Worm (Caenorhabditis elegans) whole organism, L4 larva: ENCODE data around the gene F15B9.6.

Source experiments
- F10B5.3 ChIP-seq: sonication (generic microtip); optimal IDR thresholded peaks from 2 replicates; lab custom pipeline; 2016; ENCODE audit warnings: mild to moderate bottlenecking, missing genetic modification characterization, missing compliant biosample characterization
- F26F4.8 ChIP-seq: fragments of 200-800 bp; sonication (Bioruptor generic); conservative IDR thresholded peaks from 2 replicates; pipeline ENCODE4 v1.3.6; 2022; ENCODE audit warnings: missing genetic modification characterization, missing compliant biosample characterization
- F37D6.2 ChIP-seq: sonication (generic microtip); optimal IDR thresholded peaks from 2 replicates; lab custom pipeline; 2016; ENCODE audit warnings: mild to moderate bottlenecking, missing genetic modification characterization, missing compliant biosample characterization
- F49E8.2 ChIP-seq: sonication (generic microtip); optimal IDR thresholded peaks from 2 replicates; lab custom pipeline; 2016; ENCODE audit warnings: missing compliant biosample characterization, mild to moderate bottlenecking, missing genetic modification characterization, borderline replicate concordance
- T20F7.1 ChIP-seq: fragments of 200-800 bp; sonication (Bioruptor generic); optimal IDR thresholded peaks from 2 replicates; lab custom pipeline; 2018; ENCODE audit warnings: mild to moderate bottlenecking, missing genetic modification characterization, missing compliant biosample characterization
- T26A8.4 ChIP-seq: fragments of 200-800 bp; sonication (Bioruptor generic); IDR thresholded peaks from 2 replicates; pipeline ENCODE4 v1.3.6; 2022; ENCODE audit warnings: missing genetic modification characterization, missing compliant biosample characterization
- Y105C5A.15 ChIP-seq: fragments of 200-800 bp; sonication (Bioruptor generic); IDR thresholded peaks from 2 replicates; pipeline ENCODE4 v1.3.6; 2022; ENCODE audit warnings: missing genetic modification characterization, missing compliant biosample characterization
- ZK546.5 ChIP-seq, 2 experiments: sonication (generic microtip); optimal IDR thresholded peaks; 2 replicates each; lab custom pipeline; 2017; ENCODE audit warnings: missing biosample characterization in 2 of 2, missing genetic modification characterization in 2 of 2
- attf-4 ChIP-seq: sonication (generic microtip); optimal IDR thresholded peaks from 3 replicates; lab custom pipeline; 2017; ENCODE audit warnings: missing biosample characterization, missing genetic modification characterization
- ceh-20 ChIP-seq: fragments of 200-800 bp; sonication (Bioruptor generic); IDR thresholded peaks from 2 replicates; pipeline ENCODE4 v1.3.6; 2022; ENCODE audit warnings: missing genetic modification reagents, missing genetic modification characterization, missing compliant biosample characterization
- ceh-32 ChIP-seq: sonication (generic microtip); optimal IDR thresholded peaks from 2 replicates; lab custom pipeline; 2016; ENCODE audit warnings: mild to moderate bottlenecking, missing genetic modification characterization, missing compliant biosample characterization; ENCODE audit not compliant: poor library complexity
- ceh-62 ChIP-seq: sonication (generic microtip); optimal IDR thresholded peaks from 2 replicates; lab custom pipeline; 2017; ENCODE audit warnings: missing biosample characterization, missing genetic modification characterization
- ceh-82 ChIP-seq: sonication (generic microtip); optimal IDR thresholded peaks from 2 replicates; lab custom pipeline; 2017; ENCODE audit warnings: missing biosample characterization, missing genetic modification characterization
- ces-1 ChIP-seq: fragments of 150-350 bp; sonication (generic microtip); optimal IDR thresholded peaks from 4 replicates; lab custom pipeline; 2014; ENCODE audit warnings: missing biosample characterization, missing genetic modification reagents, missing genetic modification characterization
- cey-2 ChIP-seq: sonication (generic microtip); optimal IDR thresholded peaks from 3 replicates; lab custom pipeline; 2017; ENCODE audit warnings: missing genetic modification characterization, mild to moderate bottlenecking, missing compliant biosample characterization, antibody characterized with exemption, borderline replicate concordance; ENCODE audit not compliant: insufficient read depth
- ctbp-1 ChIP-seq: fragments of 200-800 bp; sonication (Bioruptor generic); IDR thresholded peaks from 2 replicates; pipeline ENCODE4 v1.3.6; 2022; ENCODE audit warnings: missing genetic modification reagents, missing genetic modification characterization, missing compliant biosample characterization
- daf-19 ChIP-seq: fragments of 200-800 bp; sonication (Bioruptor generic); conservative IDR thresholded peaks from 2 replicates; pipeline ENCODE4 v1.3.6; 2022; ENCODE audit warnings: missing genetic modification characterization, missing compliant biosample characterization
- duxl-1 ChIP-seq: sonication (generic microtip); optimal IDR thresholded peaks from 2 replicates; lab custom pipeline; 2016; ENCODE audit warnings: mild to moderate bottlenecking, missing genetic modification characterization, moderate library complexity, missing compliant biosample characterization; ENCODE audit not compliant: poor library complexity
- fkh-10 ChIP-seq: fragments of 150-350 bp; optimal IDR thresholded peaks from 2 replicates; lab custom pipeline; 2014; ENCODE audit warnings: missing biosample characterization, missing genetic modification reagents, missing genetic modification characterization
- fos-1 ChIP-seq: fragments of 150-350 bp; optimal IDR thresholded peaks from 2 replicates; lab custom pipeline; 2014; ENCODE audit warnings: missing biosample characterization, missing genetic modification characterization
- gei-8 ChIP-seq: fragments of 200-800 bp; sonication (Bioruptor generic); optimal IDR thresholded peaks from 2 replicates; lab custom pipeline; 2018; ENCODE audit warnings: mild to moderate bottlenecking, missing genetic modification characterization, missing compliant biosample characterization
- hif-1 ChIP-seq, 2 experiments: sonication (generic microtip); optimal IDR thresholded peaks; 2 replicates each; lab custom pipeline; 2016 to 2017; ENCODE audit warnings: missing compliant biosample characterization in 2 of 2, missing genetic modification characterization in 2 of 2, missing genetic modification reagents in 2 of 2, missing genotype in 2 of 2, mild to moderate bottlenecking in 1 of 2
- lim-7 ChIP-seq: fragments of 200-800 bp; sonication (Bioruptor generic); IDR thresholded peaks from 2 replicates; pipeline ENCODE4 v1.3.6; 2022; ENCODE audit warnings: missing genetic modification characterization, missing compliant biosample characterization
- lin-1 ChIP-seq: fragments of 200-800 bp; sonication (Bioruptor generic); IDR thresholded peaks from 2 replicates; pipeline ENCODE4 v1.3.6; 2022; ENCODE audit warnings: missing genetic modification reagents, missing genetic modification characterization, missing compliant biosample characterization
- lin-13 ChIP-seq: fragments of 150-350 bp; optimal IDR thresholded peaks from 2 replicates; lab custom pipeline; 2014; ENCODE audit warnings: missing biosample characterization, missing genetic modification reagents, missing genetic modification characterization
- lin-39 ChIP-seq: fragments of 150-350 bp; optimal IDR thresholded peaks from 2 replicates; lab custom pipeline; 2014; ENCODE audit warnings: missing biosample characterization, missing genetic modification reagents, missing genetic modification characterization
- lir-3 ChIP-seq: sonication (generic microtip); optimal IDR thresholded peaks from 2 replicates; lab custom pipeline; 2016; ENCODE audit warnings: mild to moderate bottlenecking, missing genetic modification characterization, missing compliant biosample characterization
- madf-9 ChIP-seq: fragments of 200-800 bp; sonication (Bioruptor generic); conservative IDR thresholded peaks from 2 replicates; pipeline ENCODE4 v1.3.6; 2022; ENCODE audit warnings: missing genetic modification reagents, missing genetic modification characterization, missing compliant biosample characterization
- mdt-29 ChIP-seq: fragments of 200-800 bp; sonication (Bioruptor generic); IDR thresholded peaks from 2 replicates; pipeline ENCODE4 v1.3.6; 2022; ENCODE audit warnings: missing genetic modification reagents, missing genetic modification characterization, missing compliant biosample characterization
- mxl-2 ChIP-seq: fragments of 200-800 bp; sonication (Bioruptor generic); conservative IDR thresholded peaks from 2 replicates; pipeline ENCODE4 v1.3.6; 2022; ENCODE audit warnings: missing genetic modification reagents, missing genetic modification characterization, missing compliant biosample characterization
- nhr-10 ChIP-seq: fragments of 150-350 bp; optimal IDR thresholded peaks from 2 replicates; lab custom pipeline; 2014; ENCODE audit warnings: missing biosample characterization, missing genetic modification characterization
- nhr-11 ChIP-seq: fragments of 150-350 bp; optimal IDR thresholded peaks from 2 replicates; lab custom pipeline; 2014; ENCODE audit warnings: missing biosample characterization, missing genetic modification characterization
- nhr-25 ChIP-seq: sonication (generic microtip); optimal IDR thresholded peaks from 2 replicates; lab custom pipeline; 2017; ENCODE audit warnings: missing genetic modification characterization, mild to moderate bottlenecking, missing compliant biosample characterization, antibody characterized with exemption, moderate library complexity, borderline replicate concordance; ENCODE audit not compliant: insufficient read depth
- nhr-28 ChIP-seq: fragments of 150-350 bp; optimal IDR thresholded peaks from 2 replicates; lab custom pipeline; 2014; ENCODE audit warnings: missing biosample characterization, missing genetic modification characterization
- nhr-41 ChIP-seq: fragments of 200-800 bp; sonication (Bioruptor generic); IDR thresholded peaks from 2 replicates; pipeline ENCODE4 v1.3.6; 2022; ENCODE audit warnings: missing genetic modification reagents, missing genetic modification characterization, missing compliant biosample characterization
- nhr-42 ChIP-seq: fragments of 200-800 bp; sonication (Bioruptor generic); IDR thresholded peaks from 2 replicates; pipeline ENCODE4 v1.3.6; 2022; ENCODE audit warnings: missing genetic modification characterization, missing compliant biosample characterization
- nhr-6 ChIP-seq: fragments of 150-350 bp; optimal IDR thresholded peaks from 2 replicates; lab custom pipeline; 2014; ENCODE audit warnings: missing biosample characterization, missing genetic modification characterization
- nhr-76 ChIP-seq: fragments of 150-350 bp; optimal IDR thresholded peaks from 2 replicates; lab custom pipeline; 2014; ENCODE audit warnings: missing biosample characterization, missing genetic modification characterization
- pha-4 ChIP-seq, 2 experiments: fragments of 150-350 bp in 1 of 2; fragments of 200-800 bp in 1 of 2; sonication (Bioruptor generic) in 1 of 2; IDR thresholded peaks in 1 of 2; optimal IDR thresholded peaks in 1 of 2; 2 replicates each; pipeline versions ENCODE4 v1.3.6 to Lab custom; 2014 to 2022; ENCODE audit warnings: missing genetic modification characterization in 2 of 2, missing genetic modification reagents in 2 of 2, missing biosample characterization in 1 of 2, missing compliant biosample characterization in 1 of 2
- sdz-12 ChIP-seq: fragments of 200-800 bp; sonication (Bioruptor generic); optimal IDR thresholded peaks from 2 replicates; lab custom pipeline; 2018; ENCODE audit warnings: mild to moderate bottlenecking, missing genetic modification characterization, missing compliant biosample characterization
- snpc-1.2 ChIP-seq: fragments of 200-800 bp; sonication (Bioruptor generic); IDR thresholded peaks from 2 replicates; pipeline ENCODE4 v1.3.6; 2022; ENCODE audit warnings: missing genetic modification reagents, missing genetic modification characterization, missing compliant biosample characterization
- snpc-4 ChIP-seq: fragments of 150-350 bp; optimal IDR thresholded peaks from 2 replicates; lab custom pipeline; 2014; ENCODE audit warnings: missing biosample characterization, missing genetic modification characterization
- tag-97 ChIP-seq: fragments of 200-800 bp; sonication (Bioruptor generic); IDR thresholded peaks from 2 replicates; pipeline ENCODE4 v1.3.6; 2022; ENCODE audit warnings: missing genetic modification characterization, missing compliant biosample characterization
- unc-130 ChIP-seq: sonication (generic microtip); optimal IDR thresholded peaks from 2 replicates; lab custom pipeline; 2016; ENCODE audit warnings: missing genetic modification reagents, missing genetic modification characterization, missing compliant biosample characterization
- unc-62 ChIP-seq, 3 experiments: fragments of 150-350 bp in 1 of 3; sonication (generic microtip); optimal IDR thresholded peaks in 2 of 3; peaks in 1 of 3; 1 replicate in 1 of 3; 2 replicates in 2 of 3; lab custom pipeline; 2014 to 2017; ENCODE audit warnings: missing biosample characterization in 3 of 3, missing genetic modification characterization in 3 of 3, missing genetic modification reagents in 3 of 3, missing genotype in 1 of 3
- zag-1 ChIP-seq: fragments of 150-350 bp; optimal IDR thresholded peaks from 2 replicates; lab custom pipeline; 2014; ENCODE audit warnings: missing biosample characterization, missing genetic modification characterization
- zfp-2 ChIP-seq: sonication (generic microtip); optimal IDR thresholded peaks from 2 replicates; lab custom pipeline; 2016; ENCODE audit warnings: mild to moderate bottlenecking, missing genetic modification characterization, missing compliant biosample characterization
- zfp-3 ChIP-seq: fragments of 200-800 bp; sonication (Bioruptor generic); conservative IDR thresholded peaks from 2 replicates; pipeline ENCODE4 v1.3.6; 2022; ENCODE audit warnings: missing genetic modification reagents, missing genetic modification characterization, missing compliant biosample characterization
- zip-11 ChIP-seq: fragments of 200-800 bp; sonication (Bioruptor generic); IDR thresholded peaks from 2 replicates; pipeline ENCODE4 v1.3.6; 2022; ENCODE audit warnings: missing genetic modification characterization, missing compliant biosample characterization
- zip-2 ChIP-seq: fragments of 150-350 bp; optimal IDR thresholded peaks from 2 replicates; lab custom pipeline; 2014; ENCODE audit warnings: missing biosample characterization, missing genetic modification characterization
- ztf-11 ChIP-seq: fragments of 150-350 bp; optimal IDR thresholded peaks from 2 replicates; lab custom pipeline; 2014; ENCODE audit warnings: missing biosample characterization, missing genetic modification characterization

The F15B9.6 gene

ce11 chrV:13041666-13042065 lies 27.7 kb downstream of the F15B9.6 start, which contains the start of gene scyl-1 (continued):
- TF ChIP-seq unc-62 (GFP tag; optimal IDR thresholded peaks at IDR 0.05 in 1 of 2; lab: Kevin White, UChicago), result peak in 1 of 2 experiments; percentile 82
- no peak for TF ChIP-seq unc-62 (tag; optimal IDR thresholded peaks at IDR 0.05; lab: Kevin White, UChicago)
- TF ChIP-seq nhr-6, result peak; percentile 96
- TF ChIP-seq ceh-62 (tag; lab: Kevin White, UChicago), result no peak
- TF ChIP-seq ztf-11 (tag; lab: Kevin White, UChicago), result no peak
- TF ChIP-seq nhr-42 (GFP tag; lab: Robert Waterston, UW), result peak; percentile 66
- TF ChIP-seq unc-130 (GFP tag; lab: Kevin White, UChicago), result no peak
- peak in 1 of 2 experiments; percentile 46 for TF ChIP-seq hif-1 (tag; optimal IDR thresholded peaks at IDR 0.05; lab: Kevin White, UChicago)
- TF ChIP-seq gei-8 (GFP tag; lab: Kevin White, UChicago), result no peak
- no peak for TF ChIP-seq ceh-82 (tag; lab: Kevin White, UChicago)
- peak; percentile 74 for TF ChIP-seq lin-13 (GFP tag; lab: Kevin White, UChicago)
- TF ChIP-seq F26F4.8 (GFP tag; lab: Robert Waterston, UW), result no peak
- TF ChIP-seq nhr-41 (GFP tag; lab: Robert Waterston, UW), result no peak
- no peak for TF ChIP-seq F37D6.2 (tag; lab: Kevin White, UChicago)
- peak; percentile 48 for TF ChIP-seq nhr-25 (tag; lab: Kevin White, UChicago)
- TF ChIP-seq nhr-76, result no peak
- TF ChIP-seq fos-1 (tag; lab: Kevin White, UChicago), result no peak
- no peak for TF ChIP-seq mxl-2 (GFP tag; lab: Robert Waterston, UW)
- peak; percentile 75 for TF ChIP-seq T26A8.4 (GFP tag; lab: Robert Waterston, UW)
- no peak for TF ChIP-seq zfp-2 (tag; lab: Kevin White, UChicago)
- TF ChIP-seq ctbp-1 (GFP tag; lab: Robert Waterston, UW), result peak; percentile 59
- no peak for TF ChIP-seq lim-7
- TF ChIP-seq zag-1 (tag; lab: Kevin White, UChicago), result no peak
- TF ChIP-seq ces-1 (GFP tag; lab: Kevin White, UChicago), result no peak
- no peak for TF ChIP-seq snpc-4
- peak; percentile 70 for TF ChIP-seq T20F7.1 (GFP tag; lab: Kevin White, UChicago)
- no peak for TF ChIP-seq madf-9 (GFP tag; lab: Robert Waterston, UW)
- TF ChIP-seq attf-4 (tag; lab: Kevin White, UChicago), result no peak
- no peak for TF ChIP-seq tag-97 (GFP tag; lab: Robert Waterston, UW)
- TF ChIP-seq mdt-29 (GFP tag; lab: Robert Waterston, UW), result no peak
- TF ChIP-seq ZK546.5 (tag; optimal IDR thresholded peaks at IDR 0.05; lab: Kevin White, UChicago), result no peak
- no peak for TF ChIP-seq cey-2
- TF ChIP-seq snpc-1.2 (GFP tag; lab: Robert Waterston, UW), result no peak
- no peak for TF ChIP-seq daf-19 (GFP tag; lab: Robert Waterston, UW)
- peak; percentile 23 for TF ChIP-seq fkh-10
- TF ChIP-seq ceh-20, result 0 out of 2 replicates have a peak, but pooled peaks have one; percentile 41
- no peak for TF ChIP-seq lin-39 (tag; lab: Kevin White, UChicago)
- peak; percentile 30 for TF ChIP-seq duxl-1
- peak; percentile 56 for TF ChIP-seq nhr-11 (tag; lab: Kevin White, UChicago)
- TF ChIP-seq zip-11 (GFP tag; lab: Robert Waterston, UW), result no peak
- no peak for TF ChIP-seq sdz-12
- TF ChIP-seq Y105C5A.15 (GFP tag; lab: Robert Waterston, UW), result no peak
- no peak for TF ChIP-seq zip-2
- no peak for TF ChIP-seq ceh-32
- TF ChIP-seq pha-4 (GFP tag; IDR thresholded peaks at IDR 0.05; lab: Robert Waterston, UW), result no peak
- TF ChIP-seq pha-4 (tag; optimal IDR thresholded peaks at IDR 0.05; lab: Kevin White, UChicago), result no peak
- TF ChIP-seq F49E8.2, result no peak
- TF ChIP-seq nhr-28, result peak; percentile 70
- TF ChIP-seq nhr-10 (tag; lab: Kevin White, UChicago), result no peak
- no peak for TF ChIP-seq lir-3 (tag; lab: Kevin White, UChicago)
- TF ChIP-seq zfp-3 (GFP tag; lab: Robert Waterston, UW), result no peak
- no peak for TF ChIP-seq lin-1
- TF ChIP-seq F10B5.3 (tag; lab: Kevin White, UChicago), result no peak
